Worm (Caenorhabditis elegans): ENCODE data around the gene eif-2Bdelta.

Gene eif-2Bdelta

DNA sequence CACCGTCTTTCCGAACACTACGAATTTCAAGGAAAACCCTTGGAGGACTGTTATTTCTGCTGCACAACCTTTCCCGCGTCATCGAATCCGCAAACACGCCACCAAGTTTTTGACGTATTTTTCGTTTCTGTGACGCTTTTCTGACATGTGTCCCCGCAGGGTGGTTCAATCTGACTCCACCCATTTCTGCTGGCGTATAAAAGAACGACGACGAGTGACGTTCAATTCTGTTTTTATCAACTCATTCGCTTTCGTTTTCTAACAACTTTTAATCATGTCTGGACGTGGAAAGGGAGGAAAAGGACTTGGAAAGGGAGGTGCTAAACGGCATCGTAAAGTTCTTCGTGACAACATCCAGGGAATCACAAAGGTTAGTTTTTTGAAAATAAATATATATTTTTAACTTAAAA, 33.2 kb downstream of the eif-2Bdelta start, which contains the start of gene his-37 (continued):
- peak; percentile 95 for TF ChIP-seq dpl-1 (GFP tag; optimal IDR thresholded peaks at IDR 0.05)
- peak; percentile 96 for TF ChIP-seq duxl-1 (tag; optimal IDR thresholded peaks at IDR 0.05; ENCODE audit: poor library complexity)
- TF ChIP-seq lin-38 (GFP tag; IDR thresholded peaks at IDR 0.05): peak; percentile 91
- TF ChIP-seq mxl-2 (GFP tag; conservative IDR thresholded peaks at IDR 0.05): peak; percentile 85; the same call in 1 of the 2 replicates
- no peak for TF ChIP-seq ceh-82 (tag; optimal IDR thresholded peaks at IDR 0.05)
- peak; percentile 98 for TF ChIP-seq nhr-6 (tag; optimal IDR thresholded peaks at IDR 0.05)
- peak; percentile 89 for TF ChIP-seq ces-1 (GFP tag; optimal IDR thresholded peaks at IDR 0.05)
- TF ChIP-seq aly-2 (tag; optimal IDR thresholded peaks at IDR 0.05): no peak
- TF ChIP-seq T26A8.4 (GFP tag; IDR thresholded peaks at IDR 0.05): peak; percentile 98
- peak; percentile 98 for TF ChIP-seq nhr-25 (tag; optimal IDR thresholded peaks at IDR 0.05; ENCODE audit: borderline replicate concordance, insufficient read depth)
- TF ChIP-seq egl-27 (tag; optimal IDR thresholded peaks at IDR 0.05): peak; percentile 27
- peak; percentile 99 for TF ChIP-seq nhr-77 (tag; optimal IDR thresholded peaks at IDR 0.05)
- peak; percentile 97 for TF ChIP-seq daf-19 (GFP tag; conservative IDR thresholded peaks at IDR 0.05)
- TF ChIP-seq ceh-44 (GFP tag; IDR thresholded peaks at IDR 0.05): no peak
- peak; percentile 99 for TF ChIP-seq zfp-3 (GFP tag; conservative IDR thresholded peaks at IDR 0.05)
- peak; percentile 95 for TF ChIP-seq dmd-9 (GFP tag; IDR thresholded peaks at IDR 0.05)
- TF ChIP-seq ceh-20 (GFP tag; IDR thresholded peaks at IDR 0.05): peak; percentile 99
- peak; percentile 92 for TF ChIP-seq zip-2 (tag; optimal IDR thresholded peaks at IDR 0.05)
- no peak for TF ChIP-seq dmd-8 (GFP tag; IDR thresholded peaks at IDR 0.05)
- TF ChIP-seq arid-1 (GFP tag; conservative IDR thresholded peaks at IDR 0.05): peak; percentile 92
- TF ChIP-seq nhr-41 (GFP tag; IDR thresholded peaks at IDR 0.05): peak; percentile 88
- TF ChIP-seq nhr-42 (GFP tag; IDR thresholded peaks at IDR 0.05): peak; percentile 97
- no peak for TF ChIP-seq nhr-111 (GFP tag; optimal IDR thresholded peaks at IDR 0.05)
- peak; percentile 59 for TF ChIP-seq ceh-28 (tag; optimal IDR thresholded peaks at IDR 0.05)
- peak; percentile 54 for TF ChIP-seq snpc-4 (tag; optimal IDR thresholded peaks at IDR 0.05)
- peak; percentile 91 for TF ChIP-seq F10B5.3 (tag; optimal IDR thresholded peaks at IDR 0.05)
- TF ChIP-seq T20F7.1 (GFP tag; optimal IDR thresholded peaks at IDR 0.05): peak; percentile 96
- no peak for TF ChIP-seq ztf-11 (tag; optimal IDR thresholded peaks at IDR 0.05)
- TF ChIP-seq mdl-1 (tag; optimal IDR thresholded peaks at IDR 0.05): peak; percentile 74 to 97
- no peak for TF ChIP-seq sdz-12 (GFP tag; optimal IDR thresholded peaks at IDR 0.05)
- peak in 1 of 2 experiments; percentile 79 for TF ChIP-seq ZK546.5 (tag; optimal IDR thresholded peaks at IDR 0.05)
- TF ChIP-seq ctbp-1 (GFP tag; IDR thresholded peaks at IDR 0.05): peak; percentile 98
- peak; percentile 84 for TF ChIP-seq Y5F2A.4 (GFP tag; optimal IDR thresholded peaks at IDR 0.05)
- peak; percentile 74 for TF ChIP-seq fos-1 (tag; optimal IDR thresholded peaks at IDR 0.05)
- peak; percentile 99 for TF ChIP-seq mep-1 (tag; optimal IDR thresholded peaks at IDR 0.05)
- no peak for TF ChIP-seq ceh-62 (tag; optimal IDR thresholded peaks at IDR 0.05)
- TF ChIP-seq vab-7 (GFP tag; IDR thresholded peaks at IDR 0.05): peak; percentile 92
- no peak for TF ChIP-seq F49E8.2 (tag; optimal IDR thresholded peaks at IDR 0.05; ENCODE audit: borderline replicate concordance)
- TF ChIP-seq lin-1 (GFP tag; IDR thresholded peaks at IDR 0.05): peak; percentile 94
- peak; percentile 64; the same call in 1 of the 2 replicates for TF ChIP-seq Y75B8A.6 (GFP tag; IDR thresholded peaks at IDR 0.05)
- TF ChIP-seq lin-29 (GFP tag; IDR thresholded peaks at IDR 0.05): peak; percentile 95
- TF ChIP-seq nhr-10 (tag; optimal IDR thresholded peaks at IDR 0.05): peak; percentile 73
- peak; percentile 61; the same call in 1 of the 2 replicates for TF ChIP-seq Y105C5A.15 (GFP tag; IDR thresholded peaks at IDR 0.05)
- TF ChIP-seq nhr-237 (tag; optimal IDR thresholded peaks at IDR 0.05): peak; percentile 82
- TF ChIP-seq tra-1 (GFP tag; IDR thresholded peaks at IDR 0.05): peak; percentile 98
- TF ChIP-seq lim-7 (GFP tag; IDR thresholded peaks at IDR 0.05): no peak
- TF ChIP-seq pha-4 (GFP tag; IDR thresholded peaks at IDR 0.05): peak; percentile 97
- peak; percentile 98 for TF ChIP-seq pha-4 (tag; optimal IDR thresholded peaks at IDR 0.05)
- TF ChIP-seq ama-1 (optimal IDR thresholded peaks at IDR 0.05): peak; percentile 95
- TF ChIP-seq F26F4.8 (GFP tag; conservative IDR thresholded peaks at IDR 0.05): no peak
- peak; percentile 91; the same call in 1 of the 2 replicates for TF ChIP-seq D1046.2 (GFP tag; IDR thresholded peaks at IDR 0.05)
- TF ChIP-seq jun-1 (tag; optimal IDR thresholded peaks at IDR 0.05): peak; percentile 97
